Fruit fly (Drosophila melanogaster): ENCODE measurements around the gene CG15721.

The CG15721 gene

DNA sequence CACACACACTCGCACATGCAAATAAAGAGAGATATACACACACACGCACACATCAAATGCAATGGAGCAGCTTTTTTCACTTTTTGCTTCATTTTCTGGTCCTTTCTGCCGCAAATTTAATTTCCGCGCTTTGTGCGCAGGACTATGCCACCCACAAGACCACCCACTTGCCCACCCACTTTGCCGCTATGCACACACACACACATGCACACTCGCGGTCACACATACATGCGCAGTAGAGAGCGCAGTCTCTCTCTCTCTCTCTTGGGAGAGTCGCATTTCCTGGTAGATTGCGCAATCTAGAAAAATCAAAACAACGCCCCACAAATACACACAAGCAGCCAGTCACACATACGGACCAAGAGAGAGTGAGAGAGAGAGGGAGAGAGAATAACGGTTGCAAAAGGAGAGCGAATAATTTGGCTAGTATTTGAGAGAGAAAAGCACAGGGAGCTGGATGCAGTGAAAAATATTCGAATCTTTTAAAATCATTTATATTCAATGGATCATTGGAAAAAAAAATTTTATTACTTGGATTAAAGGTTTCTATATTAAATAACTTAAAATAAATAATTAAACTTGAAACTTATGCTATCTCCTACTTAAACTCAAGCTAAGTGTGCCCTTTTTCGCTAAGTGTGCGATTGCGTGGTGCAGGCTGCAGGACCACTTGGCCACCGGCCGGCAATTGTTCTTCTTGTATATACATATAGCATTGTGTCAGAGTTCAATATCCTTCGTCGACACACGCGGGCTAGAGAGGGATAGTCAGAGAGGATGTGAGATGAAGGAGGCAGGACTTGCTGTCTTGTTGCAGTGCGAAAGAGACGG is 44.9 kb upstream of the CG15721 start (continued):
- no peak for TF ChIP-seq Sox102F (GFP tag; optimal IDR thresholded peaks at IDR 0.05)
- no peak for TF ChIP-seq CG6808 (GFP tag; optimal IDR thresholded peaks at IDR 0.05)
- TF ChIP-seq CG6276 (GFP tag; optimal IDR thresholded peaks at IDR 0.05): no peak
- TF ChIP-seq CG16779 (tag; optimal IDR thresholded peaks at IDR 0.05): no peak
- TF ChIP-seq CG6792 (GFP tag; optimal IDR thresholded peaks at IDR 0.05): no peak
- no peak for TF ChIP-seq Ets21C (GFP tag; optimal IDR thresholded peaks at IDR 0.05)
- TF ChIP-seq CG34406 (GFP tag; optimal IDR thresholded peaks at IDR 0.05): no peak
- peak; percentile 12; the same call in 1 of the 2 replicates for TF ChIP-seq CG11294 (GFP tag; IDR thresholded peaks at IDR 0.05)
- peak; percentile 70; the same call in 2 of the 3 replicates for TF ChIP-seq eg (GFP tag; IDR thresholded peaks at IDR 0.05)

DNA sequence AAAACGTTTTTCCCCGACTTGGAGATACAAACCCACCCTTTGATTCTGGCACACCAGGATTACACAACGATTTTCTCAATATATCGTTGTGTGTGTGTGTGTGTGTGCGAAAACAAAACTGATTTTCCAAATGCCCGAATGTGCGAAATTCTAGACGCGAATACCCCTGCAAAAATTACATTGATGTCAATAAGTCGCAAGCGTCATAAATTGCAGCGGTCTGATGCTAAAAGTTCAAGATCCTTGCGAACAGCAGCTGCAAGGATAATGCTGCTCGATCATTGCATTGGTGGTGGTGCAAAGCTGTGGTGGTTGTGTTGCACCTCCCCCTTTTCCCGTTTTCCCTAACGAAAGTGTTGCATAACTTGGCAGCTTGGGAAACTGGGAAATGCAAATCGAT is 42.9 kb upstream of the CG15721 start:
- TF ChIP-seq CG1621 (tag; optimal IDR thresholded peaks at IDR 0.05) (no peak), eg (GFP tag; IDR thresholded peaks at IDR 0.05) (no peak), OdsH (GFP tag; optimal IDR thresholded peaks at IDR 0.05) (no peak), CG8632 (GFP tag; optimal IDR thresholded peaks at IDR 0.05) (no peak), CG10631 (GFP tag; optimal IDR thresholded peaks at IDR 0.05) (no peak), Ets21C (GFP tag; optimal IDR thresholded peaks at IDR 0.05) (no peak), Sox15 (GFP tag; optimal IDR thresholded peaks at IDR 0.05) (no peak), Hr38 (GFP tag; optimal IDR thresholded peaks at IDR 0.05) (no peak)

DNA sequence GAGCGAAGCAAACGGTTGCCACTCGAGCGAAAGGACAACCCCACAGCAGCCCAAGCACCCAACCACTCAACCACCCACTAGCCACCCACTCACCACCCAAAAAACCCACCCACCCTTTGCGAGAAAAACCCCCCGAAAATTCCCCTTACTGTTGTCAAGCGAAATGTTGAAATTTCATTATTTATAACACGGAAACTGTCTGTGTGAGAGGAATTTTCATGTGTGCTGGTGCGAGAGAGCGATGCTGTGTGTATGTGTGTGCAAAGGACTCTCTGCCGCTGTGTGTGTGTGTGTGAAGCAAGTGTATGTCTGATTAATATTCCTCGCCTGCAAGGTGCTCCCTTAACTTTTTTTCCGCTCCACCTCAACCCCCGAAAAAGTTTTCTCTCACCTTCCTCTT is 40.7 kb upstream of the CG15721 start:
- TF ChIP-seq vri (GFP tag; optimal IDR thresholded peaks at IDR 0.05) (no peak), CG11294 (GFP tag; IDR thresholded peaks at IDR 0.05) (no peak), Hr38 (GFP tag; optimal IDR thresholded peaks at IDR 0.05) (no peak), Gug (GFP tag; IDR thresholded peaks at IDR 0.05) (no peak), spab (GFP tag; optimal IDR thresholded peaks at IDR 0.05) (no peak), esn (GFP tag; optimal IDR thresholded peaks at IDR 0.05) (no peak), net (GFP tag; optimal IDR thresholded peaks at IDR 0.05) (no peak), CG8319 (GFP tag; optimal IDR thresholded peaks at IDR 0.05) (no peak), Sox102F (GFP tag; optimal IDR thresholded peaks at IDR 0.05) (no peak)

DNA sequence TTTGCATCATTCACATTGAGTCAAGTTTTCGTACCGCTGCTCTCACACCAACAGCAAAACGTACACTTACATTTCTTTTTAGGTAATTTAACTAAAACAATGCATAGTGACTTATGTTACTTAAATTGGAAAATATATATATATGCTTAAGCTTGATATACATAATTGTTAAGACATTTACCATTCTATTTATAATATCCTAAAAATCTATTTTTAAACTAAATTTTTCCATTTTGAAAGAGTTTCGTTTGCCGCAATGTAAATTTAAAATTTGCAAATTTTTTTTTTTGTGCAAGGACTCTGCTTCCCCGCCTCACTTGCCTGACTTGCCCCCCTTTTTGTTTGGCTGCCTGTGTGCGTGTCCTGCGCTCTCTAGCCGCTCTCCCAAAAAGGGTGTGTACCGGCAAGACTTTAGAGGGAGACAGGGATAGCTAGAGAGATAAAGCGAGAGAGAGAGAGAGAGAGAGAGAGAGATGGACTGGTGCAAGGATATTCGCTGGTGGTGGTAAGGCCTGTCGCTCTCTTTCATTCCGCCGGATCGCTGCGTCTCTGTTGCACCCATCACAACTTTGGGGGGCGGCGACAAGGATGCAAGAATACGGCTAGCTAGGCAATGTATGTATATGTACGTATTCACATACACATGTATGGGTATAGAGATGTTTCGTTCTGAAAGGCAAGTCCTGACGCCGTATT is 32.5 kb upstream of the CG15721 start:
- TF ChIP-seq esn (GFP tag; optimal IDR thresholded peaks at IDR 0.05) (peak; percentile 4), Eip78C (GFP tag) (peak; percentile 44), Ets96B (tag; optimal IDR thresholded peaks at IDR 0.05) (peak; percentile 4), CG10631 (GFP tag; optimal IDR thresholded peaks at IDR 0.05) (no peak), CG3032 (tag; optimal IDR thresholded peaks at IDR 0.05) (peak; percentile 2), CG6808 (GFP tag; optimal IDR thresholded peaks at IDR 0.05) (no peak)

DNA sequence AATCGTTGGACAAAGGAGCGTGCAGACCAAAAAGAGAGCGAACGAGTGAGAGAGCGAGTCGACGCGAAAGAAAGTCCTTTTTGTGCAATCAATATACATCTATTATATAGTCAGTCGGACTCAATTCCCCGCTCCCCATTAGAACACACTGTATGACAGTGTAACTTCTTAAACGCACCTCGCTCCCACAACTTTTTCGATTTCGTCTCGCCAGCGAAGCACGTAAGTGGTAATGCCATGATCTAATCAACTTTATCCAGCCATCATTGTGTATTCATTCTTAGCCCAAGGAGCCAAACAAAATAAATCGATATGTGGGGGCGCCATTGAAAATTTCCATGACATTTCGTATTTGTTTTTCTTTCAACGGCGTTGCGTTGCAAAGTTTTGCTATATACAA is 31.5 kb upstream of the CG15721 start:
- TF ChIP-seq CG6854 (GFP tag; optimal IDR thresholded peaks at IDR 0.05) (no peak), lz (GFP tag; optimal IDR thresholded peaks at IDR 0.05) (no peak), CG6808 (GFP tag; optimal IDR thresholded peaks at IDR 0.05) (no peak), Eip78C (GFP tag) (no peak), fd85E (GFP tag; optimal IDR thresholded peaks at IDR 0.05) (no peak), CG8119 (GFP tag; IDR thresholded peaks at IDR 0.05) (no peak), CG8319 (GFP tag; optimal IDR thresholded peaks at IDR 0.05) (no peak), CG11762 (GFP tag; optimal IDR thresholded peaks at IDR 0.05; ENCODE audit: insufficient read depth) (no peak)

DNA sequence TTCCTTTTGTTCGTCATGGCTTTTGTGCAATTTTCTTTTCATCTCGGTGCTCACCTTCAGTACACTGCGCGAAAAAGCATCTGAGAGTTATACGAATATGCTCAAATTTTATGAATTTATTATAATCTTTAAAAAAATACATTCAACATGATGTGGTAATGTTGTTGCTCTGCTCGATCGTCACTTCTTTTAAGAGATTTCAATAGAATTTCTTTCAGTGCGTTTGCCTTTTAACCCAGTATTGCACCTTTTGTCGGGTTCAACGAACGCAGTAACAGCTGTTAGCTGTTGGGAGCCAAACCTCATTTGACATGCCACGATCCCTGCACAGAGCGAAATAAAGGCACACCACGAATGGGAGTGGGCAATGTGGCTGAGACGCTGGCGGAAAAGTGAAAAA is 30.6 kb upstream of the CG15721 start:
- TF ChIP-seq net (GFP tag; optimal IDR thresholded peaks at IDR 0.05): no peak
- TF ChIP-seq CG3919 (GFP tag; optimal IDR thresholded peaks at IDR 0.05): peak; percentile 3
- TF ChIP-seq topi (GFP tag; optimal IDR thresholded peaks at IDR 0.05): peak; percentile 41
- TF ChIP-seq Hr38 (GFP tag; optimal IDR thresholded peaks at IDR 0.05): no peak
- TF ChIP-seq Gug (GFP tag; IDR thresholded peaks at IDR 0.05): no peak
- TF ChIP-seq eg (GFP tag; IDR thresholded peaks at IDR 0.05): no peak
- TF ChIP-seq dsx (GFP tag; optimal IDR thresholded peaks at IDR 0.05; ENCODE audit: poor library complexity, severe bottlenecking): no peak
- TF ChIP-seq acj6 (GFP tag; optimal IDR thresholded peaks at IDR 0.05): peak; percentile 13
- peak; percentile 23 for TF ChIP-seq pdm3 (GFP tag; optimal IDR thresholded peaks at IDR 0.05)
- no peak for TF ChIP-seq CG4318 (GFP tag; optimal IDR thresholded peaks at IDR 0.05)
- TF ChIP-seq CG6276 (GFP tag; optimal IDR thresholded peaks at IDR 0.05): no peak
- no peak for TF ChIP-seq CG8319 (GFP tag; optimal IDR thresholded peaks at IDR 0.05)
- peak; percentile 18 for TF ChIP-seq spab (GFP tag; optimal IDR thresholded peaks at IDR 0.05)
- peak; percentile 3 for TF ChIP-seq achi (GFP tag; optimal IDR thresholded peaks at IDR 0.05)
- peak; percentile 23 for TF ChIP-seq CG3032 (tag; optimal IDR thresholded peaks at IDR 0.05)
- no peak for TF ChIP-seq Blimp-1 (GFP tag; optimal IDR thresholded peaks at IDR 0.05)
- no peak for TF ChIP-seq CG8632 (GFP tag; optimal IDR thresholded peaks at IDR 0.05)
- peak; percentile 55 for TF ChIP-seq Eip78C (GFP tag)
- no peak for TF ChIP-seq fd59A (GFP tag; optimal IDR thresholded peaks at IDR 0.05)
- no peak for TF ChIP-seq CG6792 (GFP tag; optimal IDR thresholded peaks at IDR 0.05)

Data from whole organism, prepupa.